Worm (Caenorhabditis elegans) whole organism, L1 larva: ENCODE measurements around the gene dhs-9.

Source experiments
- C04F5.9 ChIP-seq: sonication (generic microtip); optimal IDR thresholded peaks from 2 replicates; lab custom pipeline; 2016; ENCODE audit warnings: missing genetic modification characterization, missing compliant biosample characterization
- C34B4.2 ChIP-seq: sonication (generic microtip); optimal IDR thresholded peaks from 2 replicates; lab custom pipeline; 2017; ENCODE audit warnings: mild to moderate bottlenecking, missing genetic modification characterization, missing compliant biosample characterization
- Y116A8C.19 ChIP-seq: sonication (generic microtip); optimal IDR thresholded peaks from 2 replicates; lab custom pipeline; 2016; ENCODE audit warnings: missing compliant biosample characterization, missing genetic modification characterization, borderline replicate concordance
- aha-1 ChIP-seq: fragments of 150-350 bp; optimal IDR thresholded peaks from 2 replicates; lab custom pipeline; 2014; ENCODE audit warnings: missing biosample characterization, missing genetic modification characterization
- ama-1 ChIP-seq: fragments of 150-350 bp; optimal IDR thresholded peaks from 2 replicates; lab custom pipeline; 2014
- ceh-63 ChIP-seq: fragments of 200-800 bp; sonication (Bioruptor generic); optimal IDR thresholded peaks from 2 replicates; lab custom pipeline; 2018; ENCODE audit warnings: mild to moderate bottlenecking, missing genetic modification characterization, missing compliant biosample characterization
- ceh-8 ChIP-seq: fragments of 200-800 bp; sonication (Bioruptor generic); optimal IDR thresholded peaks from 2 replicates; lab custom pipeline; 2018; ENCODE audit warnings: mild to moderate bottlenecking, missing genetic modification characterization, moderate library complexity, missing compliant biosample characterization
- dpl-1 ChIP-seq, 3 experiments: fragments of 150-350 bp in 2 of 3; sonication (generic microtip) in 1 of 3; optimal IDR thresholded peaks; 2 replicates each; lab custom pipeline; 2014 to 2017; ENCODE audit warnings: missing biosample characterization in 3 of 3, missing genetic modification characterization in 3 of 3, missing genetic modification reagents in 3 of 3
- efl-1 ChIP-seq, 4 experiments: fragments of 150-350 bp; optimal IDR thresholded peaks in 3 of 4; peaks in 1 of 4; 1 replicate in 1 of 4; 2 replicates in 3 of 4; lab custom pipeline; 2014; ENCODE audit warnings: missing biosample characterization in 2 of 4, missing genetic modification characterization in 2 of 4, missing genetic modification reagents in 2 of 4
- efl-3 ChIP-seq: fragments of 200-800 bp; sonication (Bioruptor generic); optimal IDR thresholded peaks from 2 replicates; lab custom pipeline; 2018; ENCODE audit warnings: mild to moderate bottlenecking, missing genetic modification characterization, missing compliant biosample characterization
- elt-2 ChIP-seq: sonication (generic microtip); optimal IDR thresholded peaks from 2 replicates; lab custom pipeline; 2016; ENCODE audit warnings: missing genetic modification characterization, mild to moderate bottlenecking, inconsistent platforms, missing compliant biosample characterization, missing genetic modification reagents
- fkh-10 ChIP-seq: sonication (generic microtip); optimal IDR thresholded peaks from 2 replicates; lab custom pipeline; 2017; ENCODE audit warnings: missing biosample characterization, missing genetic modification reagents, missing genetic modification characterization
- fkh-4 ChIP-seq: sonication (generic microtip); optimal IDR thresholded peaks from 2 replicates; lab custom pipeline; 2016; ENCODE audit warnings: missing compliant biosample characterization, missing genetic modification characterization, borderline replicate concordance
- fkh-8 ChIP-seq: sonication (generic microtip); optimal IDR thresholded peaks from 2 replicates; lab custom pipeline; 2016; ENCODE audit warnings: mild to moderate bottlenecking, missing genetic modification characterization, missing compliant biosample characterization
- fos-1 ChIP-seq: fragments of 150-350 bp; optimal IDR thresholded peaks from 2 replicates; lab custom pipeline; 2014; ENCODE audit warnings: missing biosample characterization, missing genetic modification characterization
- grh-1 ChIP-seq: fragments of 200-800 bp; sonication (Bioruptor generic); IDR thresholded peaks from 2 replicates; pipeline ENCODE4 v1.3.6; 2022; ENCODE audit warnings: missing genetic modification reagents, missing genetic modification characterization, missing compliant biosample characterization
- hlh-17 ChIP-seq: fragments of 200-800 bp; sonication (Bioruptor generic); optimal IDR thresholded peaks from 2 replicates; lab custom pipeline; 2018; ENCODE audit warnings: missing genetic modification characterization, mild to moderate bottlenecking, missing compliant biosample characterization, moderate library complexity, borderline replicate concordance
- irx-1 ChIP-seq: sonication (generic microtip); optimal IDR thresholded peaks from 2 replicates; lab custom pipeline; 2016; ENCODE audit warnings: missing genetic modification characterization, missing compliant biosample characterization
- isw-1 ChIP-seq: fragments of 200-800 bp; sonication (Bioruptor generic); IDR thresholded peaks from 2 replicates; pipeline ENCODE4 v1.3.6; 2022; ENCODE audit warnings: missing genetic modification characterization, missing compliant biosample characterization
- jun-1 ChIP-seq: fragments of 150-350 bp; optimal IDR thresholded peaks from 2 replicates; lab custom pipeline; 2014; ENCODE audit warnings: missing biosample characterization, missing genetic modification reagents, missing genetic modification characterization
- lsy-2 ChIP-seq, 2 experiments: fragments of 150-350 bp; optimal IDR thresholded peaks; 2 replicates each; lab custom pipeline; 2014; ENCODE audit warnings: missing biosample characterization in 2 of 2, missing genetic modification characterization in 2 of 2
- mdl-1 ChIP-seq, 2 experiments: fragments of 150-350 bp; optimal IDR thresholded peaks; 2 replicates each; lab custom pipeline; 2014 to 2017; ENCODE audit warnings: missing biosample characterization in 2 of 2, missing genetic modification characterization in 2 of 2, inconsistent platforms in 1 of 2
- nhr-12 ChIP-seq: sonication (generic microtip); optimal IDR thresholded peaks from 2 replicates; lab custom pipeline; 2017; ENCODE audit warnings: missing biosample characterization, missing genetic modification characterization
- nhr-19 ChIP-seq: fragments of 200-800 bp; sonication (Bioruptor generic); conservative IDR thresholded peaks from 2 replicates; pipeline ENCODE4 v1.3.6; 2022; ENCODE audit warnings: missing genetic modification characterization, missing compliant biosample characterization
- nhr-71 ChIP-seq: sonication (generic microtip); optimal IDR thresholded peaks from 2 replicates; lab custom pipeline; 2016; ENCODE audit warnings: mild to moderate bottlenecking, missing genetic modification characterization, moderate library complexity, missing compliant biosample characterization
- pag-3 ChIP-seq: sonication (generic microtip); optimal IDR thresholded peaks from 2 replicates; lab custom pipeline; 2017; ENCODE audit warnings: missing genetic modification characterization, mild to moderate bottlenecking, missing compliant biosample characterization, antibody characterized with exemption, borderline replicate concordance; ENCODE audit not compliant: insufficient read depth
- rnt-1 ChIP-seq: sonication (generic microtip); optimal IDR thresholded peaks from 2 replicates; lab custom pipeline; 2016; ENCODE audit warnings: mild to moderate bottlenecking, missing genetic modification characterization, moderate library complexity, missing compliant biosample characterization
- sup-37 ChIP-seq: fragments of 200-800 bp; sonication (Bioruptor generic); optimal IDR thresholded peaks from 2 replicates; lab custom pipeline; 2018; ENCODE audit warnings: mild to moderate bottlenecking, missing genetic modification characterization, missing compliant biosample characterization
- tlp-1 ChIP-seq: fragments of 150-350 bp; optimal IDR thresholded peaks from 2 replicates; lab custom pipeline; 2014; ENCODE audit warnings: missing biosample characterization, missing genetic modification characterization
- unc-30 ChIP-seq: sonication (generic microtip); optimal IDR thresholded peaks from 2 replicates; lab custom pipeline; 2017; ENCODE audit warnings: missing biosample characterization, missing genetic modification characterization
- unc-98 ChIP-seq: fragments of 200-800 bp; sonication (Bioruptor generic); IDR thresholded peaks from 2 replicates; pipeline ENCODE4 v1.3.6; 2022; ENCODE audit warnings: missing genetic modification characterization, missing compliant biosample characterization
- xbp-1 ChIP-seq: sonication (generic microtip); optimal IDR thresholded peaks from 2 replicates; lab custom pipeline; 2016; ENCODE audit warnings: missing genetic modification characterization, missing compliant biosample characterization
- zag-1 ChIP-seq: fragments of 150-350 bp; optimal IDR thresholded peaks from 2 replicates; lab custom pipeline; 2014; ENCODE audit warnings: missing biosample characterization, missing genetic modification characterization
- ztf-11 ChIP-seq, 2 experiments: sonication (generic microtip); optimal IDR thresholded peaks; 2 replicates each; lab custom pipeline; 2016 to 2017; ENCODE audit warnings: missing genetic modification characterization in 2 of 2, missing biosample characterization in 1 of 2, missing compliant biosample characterization in 1 of 2

dhs-9 gene

ce11 chrIII:5334517-5335049 lies 33.3 kb downstream of the dhs-9 start:
- peak; percentile 62 for TF ChIP-seq fkh-8 (tag; lab: Kevin White, UChicago)
- peak; percentile 23 for TF ChIP-seq rnt-1 (tag; lab: Kevin White, UChicago)
- TF ChIP-seq efl-1 (optimal IDR thresholded peaks at IDR 0.05; lab: Kevin White, UChicago) = no peak
- peak in 1 of 2 experiments; percentile 87 for TF ChIP-seq efl-1 (GFP tag; optimal IDR thresholded peaks at IDR 0.05 in 1 of 2; lab: Kevin White, UChicago)
- no peak for TF ChIP-seq grh-1 (GFP tag; lab: Robert Waterston, UW)
- TF ChIP-seq isw-1 (GFP tag; lab: Robert Waterston, UW) = no peak
- TF ChIP-seq nhr-12 (tag; lab: Kevin White, UChicago) = no peak
- no peak for TF ChIP-seq unc-30 (tag; lab: Kevin White, UChicago)
- TF ChIP-seq dpl-1 (GFP tag; optimal IDR thresholded peaks at IDR 0.05; lab: Kevin White, UChicago) = no peak
- peak; percentile 20 for TF ChIP-seq nhr-71
- TF ChIP-seq pag-3 (tag; lab: Kevin White, UChicago) = no peak
- TF ChIP-seq ceh-63 (GFP tag; lab: Kevin White, UChicago) = no peak

- TF ChIP-seq C34B4.2 = no peak
- no peak for TF ChIP-seq fkh-10
- no peak for TF ChIP-seq Y116A8C.19 (tag; lab: Kevin White, UChicago)
- no peak for TF ChIP-seq lsy-2 (tag; optimal IDR thresholded peaks at IDR 0.05; lab: Kevin White, UChicago)
- TF ChIP-seq jun-1 (tag; lab: Kevin White, UChicago) = no peak
- no peak for TF ChIP-seq unc-30 (tag; lab: Kevin White, UChicago)
- TF ChIP-seq nhr-19 = no peak
- TF ChIP-seq unc-98 (GFP tag; lab: Robert Waterston, UW) = no peak
- TF ChIP-seq rnt-1 (tag; lab: Kevin White, UChicago) = no peak
- TF ChIP-seq sup-37 (GFP tag; lab: Kevin White, UChicago) = no peak
- TF ChIP-seq xbp-1 (tag; lab: Kevin White, UChicago) = no peak
- no peak for TF ChIP-seq fos-1 (tag; lab: Kevin White, UChicago)
- no peak for TF ChIP-seq fkh-8 (tag; lab: Kevin White, UChicago)
- no peak for TF ChIP-seq fkh-4 (tag; lab: Kevin White, UChicago)
Observed at ce11 chrIII:5329372-5329771, 38.5 kb downstream of the dhs-9 start.

- no peak for TF ChIP-seq efl-3 (GFP tag; lab: Kevin White, UChicago)
- TF ChIP-seq tlp-1 (tag; lab: Kevin White, UChicago) = no peak
- TF ChIP-seq ceh-8 (GFP tag; lab: Kevin White, UChicago) = no peak
- TF ChIP-seq hlh-17 (GFP tag; lab: Kevin White, UChicago) = no peak
- TF ChIP-seq grh-1 (GFP tag; lab: Robert Waterston, UW) = no peak
- no peak for TF ChIP-seq sup-37 (GFP tag; lab: Kevin White, UChicago)
- no peak for TF ChIP-seq ztf-11 (tag; optimal IDR thresholded peaks at IDR 0.05; lab: Kevin White, UChicago)
- TF ChIP-seq mdl-1 (tag; optimal IDR thresholded peaks at IDR 0.05; lab: Kevin White, UChicago) = no peak
- no peak for TF ChIP-seq zag-1 (tag; lab: Kevin White, UChicago)
- no peak for TF ChIP-seq nhr-12 (tag; lab: Kevin White, UChicago)
- no peak for TF ChIP-seq C04F5.9 (tag; lab: Kevin White, UChicago)
- TF ChIP-seq irx-1 (tag; lab: Kevin White, UChicago) = no peak
Observed at ce11 chrIII:5326323-5326722, 41.5 kb downstream of the dhs-9 start, which contains the start of gene sorf-2. Gene sorf-2 (plus strand): TSS chrIII:5326623.

ce11 chrIII:5321661-5322060 lies 46.2 kb downstream of the dhs-9 start, which contains the start of gene F52C9.3:
Gene F52C9.3 (plus strand): TSS chrIII:5321885.
- TF ChIP-seq ama-1 (lab: Kevin White, UChicago) (peak; percentile 57), ceh-63 (GFP tag; lab: Kevin White, UChicago) (no peak), elt-2 (tag; lab: Kevin White, UChicago) (peak; percentile 29), aha-1 (tag; lab: Kevin White, UChicago) (no peak), efl-1 (optimal IDR thresholded peaks at IDR 0.05; lab: Kevin White, UChicago) (no peak), efl-1 (GFP tag; optimal IDR thresholded peaks at IDR 0.05 in 1 of 2; lab: Kevin White, UChicago) (peak in 1 of 2 experiments; percentile 57)
